Worm (Caenorhabditis elegans): ENCODE data around the gene sec-10.

ce11 chrIV:7759527-7759926, 22.8 kb downstream of the sec-10 start, which contains the start of gene dsb-3:
- TF ChIP-seq snpc-4 (tag; optimal IDR thresholded peaks at IDR 0.05) = no peak
- no peak for TF ChIP-seq drap-1 (GFP tag; optimal IDR thresholded peaks at IDR 0.05)
- no peak for TF ChIP-seq blmp-1 (tag; optimal IDR thresholded peaks at IDR 0.05)

Measured in whole organism, mixed stage, embryonic.